Worm (Caenorhabditis elegans) whole organism, mixed stage, embryonic: ENCODE measurements around the gene F13A7.14.

ENCODE experiments used
- blmp-1 ChIP-seq: fragments of 150-350 bp; optimal IDR thresholded peaks from 2 replicates; lab custom pipeline; 2014; ENCODE audit warnings: missing biosample characterization, missing genetic modification characterization
- cnd-1 ChIP-seq: fragments of 200-800 bp; sonication (Bioruptor generic); optimal IDR thresholded peaks from 2 replicates; lab custom pipeline; 2018; ENCODE audit warnings: mild to moderate bottlenecking, missing genetic modification characterization, missing compliant biosample characterization
- elt-3 ChIP-seq: fragments of 150-350 bp; optimal IDR thresholded peaks from 2 replicates; lab custom pipeline; 2014; ENCODE audit warnings: missing biosample characterization, missing genetic modification characterization
- mab-5 ChIP-seq: fragments of 150-350 bp; optimal IDR thresholded peaks from 2 replicates; lab custom pipeline; 2014; ENCODE audit warnings: missing biosample characterization, missing genetic modification characterization
- mls-2 ChIP-seq: sonication (generic microtip); optimal IDR thresholded peaks from 2 replicates; lab custom pipeline; 2016; ENCODE audit warnings: mild to moderate bottlenecking, missing genetic modification characterization, moderate library complexity, missing compliant biosample characterization
- nhr-237 ChIP-seq: fragments of 150-350 bp; optimal IDR thresholded peaks from 2 replicates; lab custom pipeline; 2014; ENCODE audit warnings: missing biosample characterization, missing genetic modification characterization
- nhr-28 ChIP-seq: fragments of 150-350 bp; optimal IDR thresholded peaks from 2 replicates; lab custom pipeline; 2014; ENCODE audit warnings: missing biosample characterization, missing genetic modification characterization
- nhr-76 ChIP-seq: sonication (generic microtip); optimal IDR thresholded peaks from 2 replicates; lab custom pipeline; 2017; ENCODE audit warnings: missing biosample characterization, missing genetic modification characterization
- pha-4 ChIP-seq: fragments of 150-350 bp; optimal IDR thresholded peaks from 2 replicates; lab custom pipeline; 2018; ENCODE audit warnings: missing biosample characterization, missing genetic modification reagents, missing genetic modification characterization
- snpc-4 ChIP-seq: fragments of 150-350 bp; optimal IDR thresholded peaks from 2 replicates; lab custom pipeline; 2014; ENCODE audit warnings: missing biosample characterization, missing genetic modification characterization
- tbx-8 ChIP-seq: fragments of 200-800 bp; sonication (Bioruptor generic); optimal IDR thresholded peaks from 2 replicates; lab custom pipeline; 2018; ENCODE audit warnings: mild to moderate bottlenecking, missing genetic modification characterization, moderate library complexity, missing compliant biosample characterization
- unc-62 ChIP-seq: fragments of 150-350 bp; optimal IDR thresholded peaks from 2 replicates; lab custom pipeline; 2014; ENCODE audit warnings: missing biosample characterization, missing genetic modification reagents, missing genetic modification characterization
- ztf-11 ChIP-seq: fragments of 150-350 bp; optimal IDR thresholded peaks from 2 replicates; lab custom pipeline; 2014; ENCODE audit warnings: missing biosample characterization, missing genetic modification characterization

DNA sequence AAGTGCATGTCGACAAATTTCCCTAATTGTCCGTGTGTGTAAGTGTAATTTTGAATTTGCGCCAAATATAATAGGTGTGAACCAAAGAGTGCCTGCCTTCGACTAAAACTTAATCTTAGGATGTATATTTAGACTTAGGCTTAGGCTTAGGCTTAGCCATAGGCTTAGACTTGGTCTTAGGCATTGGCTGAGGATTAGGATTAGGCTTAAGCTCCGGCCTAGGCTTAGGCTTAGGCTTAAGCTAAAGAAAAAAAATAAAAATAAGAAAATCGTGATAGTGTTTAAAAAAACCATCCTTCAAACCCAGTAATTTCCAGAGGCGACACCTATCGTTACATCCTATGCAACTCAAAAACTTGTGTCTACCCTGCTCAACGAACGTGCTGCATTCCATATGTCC, 44.5 kb downstream of the F13A7.14 start:
- no peak for TF ChIP-seq nhr-76 (tag; lab: Kevin White, UChicago)
- no peak for TF ChIP-seq blmp-1 (tag; lab: Kevin White, UChicago)
- TF ChIP-seq unc-62 (GFP tag; lab: Kevin White, UChicago), result no peak
- no peak for TF ChIP-seq pha-4 (tag; lab: Kevin White, UChicago)
- TF ChIP-seq nhr-28 (tag; lab: Kevin White, UChicago), result no peak
- no peak for TF ChIP-seq mab-5 (tag; lab: Kevin White, UChicago)
- TF ChIP-seq nhr-237 (tag; lab: Kevin White, UChicago), result no peak
- TF ChIP-seq snpc-4, result no peak
- TF ChIP-seq cnd-1 (tag; lab: Kevin White, UChicago), result no peak
- no peak for TF ChIP-seq elt-3 (tag; lab: Kevin White, UChicago)
- no peak for TF ChIP-seq ztf-11 (tag; lab: Kevin White, UChicago)
- no peak for TF ChIP-seq tbx-8
- no peak for TF ChIP-seq mls-2 (tag; lab: Kevin White, UChicago)
